Worm (Caenorhabditis elegans): ENCODE results near the gene dhs-24.

DNA sequence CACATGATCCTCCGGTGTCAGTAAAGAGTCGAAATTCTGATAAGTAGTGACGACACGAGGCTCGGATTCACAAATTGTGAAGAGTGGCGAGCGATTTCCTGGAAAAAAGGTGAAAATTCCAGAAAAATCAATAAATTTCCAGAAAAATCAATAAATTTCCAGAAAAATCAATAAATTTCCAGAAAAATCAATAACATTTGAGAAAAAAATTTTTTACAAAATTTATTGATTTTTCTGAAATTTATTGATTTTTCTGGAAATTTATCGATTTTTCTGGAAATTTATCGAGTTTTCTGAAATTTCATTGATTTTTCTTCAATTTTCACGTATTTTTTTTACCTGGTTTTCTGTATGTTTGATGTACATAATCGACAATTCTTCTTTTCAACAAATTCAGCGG is 40.4 kb downstream of the dhs-24 start:
- TF ChIP-seq ztf-11 (tag; optimal IDR thresholded peaks at IDR 0.05) (no peak), snpc-4 (tag; optimal IDR thresholded peaks at IDR 0.05) (no peak), nhr-76 (tag; optimal IDR thresholded peaks at IDR 0.05) (no peak), nhr-237 (tag; optimal IDR thresholded peaks at IDR 0.05) (no peak), mab-5 (tag; optimal IDR thresholded peaks at IDR 0.05) (no peak), elt-1 (tag; optimal IDR thresholded peaks at IDR 0.05; ENCODE audit: borderline replicate concordance, insufficient read depth) (no peak)

All from whole organism, mixed stage, embryonic.